Fruit fly (Drosophila melanogaster): ENCODE data around the gene CG17440.

Gene CG17440

DNA sequence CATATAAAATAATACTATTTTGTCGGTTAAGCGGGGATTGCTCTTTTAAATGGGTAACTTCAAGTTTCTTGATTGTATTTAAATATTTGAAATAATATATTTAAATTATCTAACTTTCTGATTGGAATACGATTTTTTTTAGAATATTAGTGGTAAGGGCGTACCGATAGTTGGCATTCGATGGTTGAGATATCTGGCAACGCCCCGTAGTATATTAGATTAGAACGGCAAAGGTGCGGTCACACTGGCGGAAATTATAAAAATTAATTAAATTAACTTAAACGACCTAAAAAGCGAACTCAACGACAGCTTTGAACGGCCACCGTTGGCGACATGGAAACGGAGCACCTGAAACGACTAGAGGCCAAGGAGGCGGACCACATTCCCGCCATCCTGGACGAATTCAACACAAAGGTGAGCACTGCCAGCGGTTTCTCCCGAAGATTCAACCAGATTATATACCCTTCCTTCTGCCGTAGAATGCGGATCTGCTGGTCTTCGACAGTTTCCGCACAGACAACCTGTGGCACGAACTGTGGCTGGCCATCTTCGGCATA is 13.7 kb downstream of the CG17440 start, which contains the start of gene ric8a (continued):
- TF ChIP-seq ara (GFP tag; IDR thresholded peaks at IDR 0.05) (no peak), Vsx1 (GFP tag; optimal IDR thresholded peaks at IDR 0.05) (no peak), Pdp1 (GFP tag; optimal IDR thresholded peaks at IDR 0.05) (no peak), zf30C (GFP tag; optimal IDR thresholded peaks at IDR 0.05) (no peak), CG7963 (GFP tag; IDR thresholded peaks at IDR 0.05; ENCODE audit: partially characterized antibody) (peak; percentile 51; the same call in 1 of the 3 replicates), CG42726 (GFP tag; IDR thresholded peaks at IDR 0.05; ENCODE audit: partially characterized antibody) (peak; percentile 86), CG34422 (GFP tag; IDR thresholded peaks at IDR 0.05) (no peak), toy (GFP tag; IDR thresholded peaks at IDR 0.05) (no peak), CG2116 (GFP tag; optimal IDR thresholded peaks at IDR 0.05) (peak; percentile 21), Hmx (GFP tag; optimal IDR thresholded peaks at IDR 0.05) (no peak), sna (GFP tag; IDR thresholded peaks at IDR 0.05; ENCODE audit: partially characterized antibody) (peak; percentile 72; the same call in 1 of the 2 replicates), kah (GFP tag; optimal IDR thresholded peaks at IDR 0.05) (no peak), HLHmδ (GFP tag; optimal IDR thresholded peaks at IDR 0.05) (no peak), Dip3 (GFP tag; optimal IDR thresholded peaks at IDR 0.05) (no peak), fd64A (GFP tag; optimal IDR thresholded peaks at IDR 0.05) (no peak), CG16863 (GFP tag; optimal IDR thresholded peaks at IDR 0.05) (no peak), NC2α (GFP tag; optimal IDR thresholded peaks at IDR 0.05) (no peak), CG10462 (GFP tag; optimal IDR thresholded peaks at IDR 0.05) (no peak), scrt (GFP tag; optimal IDR thresholded peaks at IDR 0.05) (no peak), CG3726 (GFP tag; IDR thresholded peaks at IDR 0.05) (no peak), eyg (GFP tag; optimal IDR thresholded peaks at IDR 0.05) (no peak), en (GFP tag; optimal IDR thresholded peaks at IDR 0.05) (no peak), CG7745 (tag; optimal IDR thresholded peaks at IDR 0.05) (peak; percentile 99), Hr51 (GFP tag; optimal IDR thresholded peaks at IDR 0.05) (no peak), az2 (GFP tag; optimal IDR thresholded peaks at IDR 0.05) (no peak), insv (GFP tag; optimal IDR thresholded peaks at IDR 0.05) (peak in 1 of 2 experiments; percentile 93), Xrp1 (GFP tag; IDR thresholded peaks at IDR 0.05) (no peak), bab2 (GFP tag; optimal IDR thresholded peaks at IDR 0.05) (no peak), CG14667 (GFP tag; IDR thresholded peaks at IDR 0.05) (no peak), CG8089 (GFP tag; optimal IDR thresholded peaks at IDR 0.05) (no peak), CG4617 (GFP tag; optimal IDR thresholded peaks at IDR 0.05; ENCODE audit: borderline replicate concordance) (peak; percentile 82), stwl (tag; optimal IDR thresholded peaks at IDR 0.05) (peak; percentile 52), Ssrp (tag; optimal IDR thresholded peaks at IDR 0.05) (no peak), CG4707 (GFP tag; optimal IDR thresholded peaks at IDR 0.05) (no peak), CG9797 (GFP tag; optimal IDR thresholded peaks at IDR 0.05) (peak; percentile 70), Fer1 (GFP tag; optimal IDR thresholded peaks at IDR 0.05) (no peak), Lhr (GFP tag; optimal IDR thresholded peaks at IDR 0.05) (no peak), Trl (optimal IDR thresholded peaks at IDR 0.05) (no peak), Trl (GFP tag; optimal IDR thresholded peaks at IDR 0.05) (no peak), Rx (GFP tag; IDR thresholded peaks at IDR 0.05) (no peak)

DNA sequence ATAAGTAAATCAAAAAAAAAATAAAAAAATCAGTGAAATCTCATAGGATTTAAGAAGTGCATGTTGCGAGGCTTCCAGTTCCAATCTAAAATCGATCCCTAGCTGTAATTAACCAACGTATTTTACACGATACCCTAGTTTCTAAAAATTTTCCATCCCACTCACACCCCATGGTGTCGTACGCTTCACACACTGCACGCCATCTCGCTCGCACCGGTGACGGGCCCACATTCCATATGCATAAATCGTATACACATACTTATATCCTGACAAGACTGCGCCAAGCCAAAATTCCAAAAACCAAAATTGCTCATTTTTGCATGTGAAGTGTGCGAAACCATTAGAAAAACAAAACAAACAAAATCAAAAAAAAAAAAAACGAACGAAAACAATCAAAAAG is 14.7 kb downstream of the CG17440 start:
- TF ChIP-seq al (GFP tag; IDR thresholded peaks at IDR 0.05) (no peak), CG2120 (GFP tag; optimal IDR thresholded peaks at IDR 0.05) (no peak), CG9609 (GFP tag; optimal IDR thresholded peaks at IDR 0.05) (no peak), row (GFP tag; IDR thresholded peaks at IDR 0.05) (0 out of 3 replicates have a peak, but pooled peaks have one; percentile 15), Sry-β (GFP tag; optimal IDR thresholded peaks at IDR 0.05) (no peak), CG8089 (GFP tag; optimal IDR thresholded peaks at IDR 0.05) (no peak), Camta (GFP tag; optimal IDR thresholded peaks at IDR 0.05) (no peak), Trl (optimal IDR thresholded peaks at IDR 0.05) (no peak), Trl (GFP tag; optimal IDR thresholded peaks at IDR 0.05) (no peak), CG14441 (GFP tag; IDR thresholded peaks at IDR 0.05) (no peak), CG7963 (GFP tag; IDR thresholded peaks at IDR 0.05; ENCODE audit: partially characterized antibody) (no peak), D19B (GFP tag; optimal IDR thresholded peaks at IDR 0.05) (peak; percentile 60), esg (GFP tag; conservative IDR thresholded peaks at IDR 0.05) (no peak), CG31224 (GFP tag; IDR thresholded peaks at IDR 0.05) (no peak), lola (GFP tag; optimal IDR thresholded peaks at IDR 0.05) (no peak), CG1832 (GFP tag; optimal IDR thresholded peaks at IDR 0.05) (peak; percentile 65)
